Worm (Caenorhabditis elegans) whole organism, young adult: ENCODE results near the gene Y53C12A.7.
A peak's percentile ranks its signal among the peaks of the same experiment; 100 is the strongest.

Experiments used
- C17E4.6 ChIP-seq: fragments of 200-800 bp; sonication (Bioruptor generic); IDR thresholded peaks from 2 replicates; pipeline ENCODE4 v1.3.6; 2022; ENCODE audit warnings: missing genetic modification reagents, missing genetic modification characterization, missing compliant biosample characterization
- F10E7.11 ChIP-seq: sonication (generic microtip); optimal IDR thresholded peaks from 2 replicates; lab custom pipeline; 2017; ENCODE audit warnings: mild to moderate bottlenecking, missing genetic modification characterization, moderate library complexity, missing compliant biosample characterization
- F23B12.7 ChIP-seq: sonication (generic microtip); optimal IDR thresholded peaks from 2 replicates; lab custom pipeline; 2017; ENCODE audit warnings: missing genetic modification characterization, mild to moderate bottlenecking, missing compliant biosample characterization, antibody characterized with exemption, moderate library complexity; ENCODE audit not compliant: insufficient read depth
- F39B2.1 ChIP-seq: fragments of 200-800 bp; sonication (Bioruptor generic); IDR thresholded peaks from 2 replicates; pipeline ENCODE4 v1.3.6; 2022; ENCODE audit warnings: missing genetic modification reagents, missing genetic modification characterization, missing compliant biosample characterization
- F55B11.4 ChIP-seq: sonication (generic microtip); optimal IDR thresholded peaks from 2 replicates; lab custom pipeline; 2016; ENCODE audit warnings: missing compliant biosample characterization, missing genetic modification characterization, borderline replicate concordance; ENCODE audit not compliant: insufficient read depth
- K12H6.12 ChIP-seq: fragments of 200-800 bp; sonication (Bioruptor generic); optimal IDR thresholded peaks from 2 replicates; lab custom pipeline; 2018; ENCODE audit warnings: mild to moderate bottlenecking, missing genetic modification characterization, missing compliant biosample characterization
- Y95B8A.8 ChIP-seq: fragments of 200-800 bp; sonication (Bioruptor generic); IDR thresholded peaks from 2 replicates; pipeline ENCODE4 v1.3.6; 2022; ENCODE audit warnings: missing genetic modification reagents, missing genetic modification characterization, missing compliant biosample characterization
- ama-1 ChIP-seq, 3 experiments: fragments of 150-350 bp in 1 of 3; sonication (generic microtip) in 2 of 3; optimal IDR thresholded peaks; 2 replicates each; lab custom pipeline; 2014 to 2018; ENCODE audit warnings: missing biosample characterization in 2 of 3, missing genetic modification characterization in 2 of 3, missing genetic modification reagents in 2 of 3
- attf-6 ChIP-seq: fragments of 200-800 bp; sonication (Bioruptor generic); IDR thresholded peaks from 2 replicates; pipeline ENCODE4 v1.3.6; 2022; ENCODE audit warnings: missing genetic modification reagents, missing genetic modification characterization, missing compliant biosample characterization
- bed-1 ChIP-seq: fragments of 200-800 bp; sonication (Bioruptor generic); IDR thresholded peaks from 2 replicates; pipeline ENCODE4 v1.3.6; 2022; ENCODE audit warnings: missing genetic modification reagents, missing genetic modification characterization, missing compliant biosample characterization
- ccch-3 ChIP-seq: fragments of 200-800 bp; sonication (Bioruptor generic); optimal IDR thresholded peaks from 2 replicates; lab custom pipeline; 2018; ENCODE audit warnings: mild to moderate bottlenecking, missing genetic modification characterization, missing compliant biosample characterization
- cebp-2 ChIP-seq: fragments of 200-800 bp; sonication (Bioruptor generic); IDR thresholded peaks from 2 replicates; pipeline ENCODE4 v1.3.6; 2022; ENCODE audit warnings: missing genetic modification characterization, missing compliant biosample characterization
- ceh-40 ChIP-seq: fragments of 200-800 bp; sonication (Bioruptor generic); IDR thresholded peaks from 2 replicates; pipeline ENCODE4 v1.3.6; 2022; ENCODE audit warnings: missing genetic modification characterization, missing compliant biosample characterization
- ceh-58 ChIP-seq: fragments of 200-800 bp; sonication (Bioruptor generic); IDR thresholded peaks from 2 replicates; pipeline ENCODE4 v1.3.6; 2022; ENCODE audit warnings: missing genetic modification characterization, missing compliant biosample characterization
- die-1 ChIP-seq: sonication (generic microtip); optimal IDR thresholded peaks from 2 replicates; lab custom pipeline; 2016; ENCODE audit warnings: missing genotype, mild to moderate bottlenecking, missing genetic modification characterization, missing compliant biosample characterization
- dpff-1 ChIP-seq: sonication (generic microtip); optimal IDR thresholded peaks from 2 replicates; lab custom pipeline; 2017; ENCODE audit warnings: mild to moderate bottlenecking, missing genetic modification characterization, missing compliant biosample characterization
- egl-18 ChIP-seq: fragments of 200-800 bp; sonication (Bioruptor generic); IDR thresholded peaks from 2 replicates; pipeline ENCODE4 v1.3.6; 2022; ENCODE audit warnings: missing genetic modification reagents, missing genetic modification characterization, missing compliant biosample characterization
- gei-17 ChIP-seq: fragments of 200-800 bp; sonication (Bioruptor generic); optimal IDR thresholded peaks from 2 replicates; lab custom pipeline; 2018; ENCODE audit warnings: mild to moderate bottlenecking, missing genetic modification characterization, missing compliant biosample characterization
- hlh-26 ChIP-seq: fragments of 200-800 bp; sonication (Bioruptor generic); conservative IDR thresholded peaks from 2 replicates; pipeline ENCODE4 v1.3.6; 2022; ENCODE audit warnings: missing genetic modification reagents, missing genetic modification characterization, missing compliant biosample characterization
- hmg-1.2 ChIP-seq: fragments of 200-800 bp; sonication (Bioruptor generic); IDR thresholded peaks from 2 replicates; pipeline ENCODE4 v1.3.6; 2022; ENCODE audit warnings: missing genetic modification reagents, missing genetic modification characterization, missing compliant biosample characterization
- let-526 ChIP-seq: fragments of 200-800 bp; sonication (Bioruptor generic); IDR thresholded peaks from 2 replicates; pipeline ENCODE4 v1.3.6; 2022; ENCODE audit warnings: missing genetic modification reagents, missing genetic modification characterization, missing compliant biosample characterization
- let-607 ChIP-seq, 2 experiments: fragments of 200-800 bp in 1 of 2; sonication (Bioruptor generic) in 1 of 2; sonication (generic microtip) in 1 of 2; optimal IDR thresholded peaks; 2 replicates each; lab custom pipeline; 2016 to 2018; ENCODE audit warnings: mild to moderate bottlenecking in 2 of 2, missing compliant biosample characterization in 2 of 2, missing genetic modification characterization in 2 of 2, moderate library complexity in 2 of 2, missing genotype in 1 of 2
- lin-40 ChIP-seq: sonication (generic microtip); optimal IDR thresholded peaks from 2 replicates; lab custom pipeline; 2016; ENCODE audit warnings: missing genetic modification characterization, mild to moderate bottlenecking, missing compliant biosample characterization, missing genotype, missing genetic modification reagents
- madf-3 ChIP-seq: fragments of 200-800 bp; sonication (Bioruptor generic); IDR thresholded peaks from 2 replicates; pipeline ENCODE4 v1.3.6; 2022; ENCODE audit warnings: missing genetic modification reagents, missing genetic modification characterization, missing compliant biosample characterization
- madf-6 ChIP-seq: fragments of 200-800 bp; sonication (Bioruptor generic); IDR thresholded peaks from 2 replicates; pipeline ENCODE4 v1.3.6; 2022; ENCODE audit warnings: missing genetic modification reagents, missing genetic modification characterization, missing compliant biosample characterization
- madf-8 ChIP-seq: fragments of 200-800 bp; sonication (Bioruptor generic); conservative IDR thresholded peaks from 2 replicates; pipeline ENCODE4 v1.3.6; 2022; ENCODE audit warnings: missing genetic modification reagents, missing genetic modification characterization, missing compliant biosample characterization
- nfya-2 ChIP-seq: fragments of 200-800 bp; sonication (Bioruptor generic); IDR thresholded peaks from 2 replicates; pipeline ENCODE4 v1.3.6; 2022; ENCODE audit warnings: missing genetic modification reagents, missing genetic modification characterization, missing compliant biosample characterization
- nfyb-1 ChIP-seq: fragments of 200-800 bp; sonication (Bioruptor generic); IDR thresholded peaks from 2 replicates; pipeline ENCODE4 v1.3.6; 2022; ENCODE audit warnings: missing genetic modification reagents, missing genetic modification characterization, missing compliant biosample characterization
- nhr-80 ChIP-seq: sonication (generic microtip); optimal IDR thresholded peaks from 2 replicates; lab custom pipeline; 2016; ENCODE audit warnings: missing genetic modification characterization, missing compliant biosample characterization
- rec-8 ChIP-seq, 2 experiments: sonication (generic microtip); optimal IDR thresholded peaks; 2 replicates each; lab custom pipeline; 2016; ENCODE audit warnings: mild to moderate bottlenecking in 2 of 2, missing genetic modification characterization in 2 of 2, missing genetic modification reagents in 2 of 2, missing genotype in 2 of 2, missing biosample characterization in 1 of 2, missing compliant biosample characterization in 1 of 2, moderate library complexity in 1 of 2
- sea-2 ChIP-seq: fragments of 200-800 bp; sonication (Bioruptor generic); IDR thresholded peaks from 2 replicates; pipeline ENCODE4 v1.3.6; 2022; ENCODE audit warnings: missing genetic modification characterization, missing compliant biosample characterization
- somi-1 ChIP-seq: fragments of 200-800 bp; sonication (Bioruptor generic); optimal IDR thresholded peaks from 2 replicates; lab custom pipeline; 2018; ENCODE audit warnings: mild to moderate bottlenecking, missing genetic modification characterization, missing compliant biosample characterization
- xnd-1 ChIP-seq: sonication (generic microtip); optimal IDR thresholded peaks from 2 replicates; lab custom pipeline; 2016; ENCODE audit warnings: missing genotype, missing genetic modification reagents, missing genetic modification characterization, missing compliant biosample characterization

The Y53C12A.7 gene

DNA sequence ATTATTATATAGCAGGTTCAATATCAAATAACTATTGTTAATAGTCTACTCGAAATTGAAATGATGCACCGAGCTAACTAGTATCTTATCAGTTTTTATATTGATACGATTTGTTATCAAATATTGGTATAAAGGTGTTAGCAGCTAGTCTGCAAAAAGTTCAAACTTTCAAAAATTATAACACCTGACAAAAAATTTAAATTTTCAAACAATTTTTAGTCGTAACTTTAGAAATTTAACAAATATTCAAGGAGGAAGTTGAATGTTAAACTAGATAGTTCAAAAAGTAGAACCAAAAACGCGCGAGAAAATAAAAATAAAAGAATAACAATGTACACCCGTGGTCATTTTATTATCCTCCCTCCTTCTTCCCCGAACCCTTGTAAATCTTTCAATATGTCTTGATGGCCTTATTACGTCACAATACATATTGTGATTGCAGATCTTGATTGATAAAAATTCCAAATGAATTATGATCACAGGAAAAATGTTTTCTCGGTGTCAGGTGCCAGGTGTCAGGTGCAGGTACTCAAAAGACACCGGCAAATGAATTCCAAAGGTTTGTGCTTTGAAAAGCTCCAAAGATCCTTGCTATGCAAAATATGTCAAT, 44.7 kb upstream of the Y53C12A.7 start, which contains the start of gene ZK1307.1:
Gene ZK1307.1, minus strand, starts transcription at position 51 of the 610 bp plus-strand sequence.
- TF ChIP-seq ceh-58 (GFP tag; lab: Robert Waterston, UW) (no peak), F39B2.1 (GFP tag; lab: Robert Waterston, UW) (no peak), hlh-26 (GFP tag; lab: Robert Waterston, UW) (no peak)

DNA sequence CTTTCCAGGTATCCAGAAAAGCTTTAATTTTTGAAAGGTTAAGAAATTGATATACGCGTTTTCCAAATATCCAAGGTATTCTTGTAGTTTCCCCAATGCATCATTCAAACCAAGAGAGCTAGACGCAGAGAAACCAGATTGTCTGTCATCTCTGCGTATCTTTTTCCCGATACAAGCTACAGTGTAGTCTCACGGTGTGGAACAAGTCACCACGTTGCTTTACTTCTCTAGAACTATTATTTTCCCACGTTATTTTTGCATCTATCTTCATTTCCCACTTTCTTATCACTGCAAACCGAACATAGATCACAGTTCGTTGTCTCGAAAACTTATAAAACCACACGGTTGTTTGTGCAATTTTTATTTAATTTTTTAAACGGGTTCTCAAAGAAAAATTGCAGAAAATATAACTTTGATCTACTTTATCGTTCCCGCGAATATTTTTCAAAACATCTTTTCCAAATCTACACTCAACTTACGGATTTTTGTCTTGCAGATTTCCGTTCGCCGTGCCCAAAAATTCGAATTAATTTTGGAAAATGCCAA, 44.1 kb upstream of the Y53C12A.7 start, which contains the start of gene gstk-1:
Gene gstk-1, plus strand, starts transcription at position 496 of the 546 bp plus-strand sequence.
- no peak for TF ChIP-seq sea-2
- no peak for TF ChIP-seq cebp-2
- TF ChIP-seq hmg-1.2 = peak; percentile 26; the same call in 1 of the 2 replicates
- TF ChIP-seq xnd-1 (tag; lab: Kevin White, UChicago) = no peak
- peak; percentile 17 for TF ChIP-seq lin-40
- TF ChIP-seq ccch-3 (GFP tag; lab: Kevin White, UChicago) = no peak
- no peak for TF ChIP-seq F10E7.11 (tag; lab: Kevin White, UChicago)
- no peak for TF ChIP-seq nfya-2
- TF ChIP-seq gei-17 (GFP tag; lab: Kevin White, UChicago) = no peak
- TF ChIP-seq ama-1 (optimal IDR thresholded peaks at IDR 0.05; lab: Kevin White, UChicago) = no peak
- no peak for TF ChIP-seq ama-1 (GFP tag; optimal IDR thresholded peaks at IDR 0.05; lab: Kevin White, UChicago)
- TF ChIP-seq somi-1 = no peak
- no peak for TF ChIP-seq ceh-40
- no peak for TF ChIP-seq egl-18 (GFP tag; lab: Robert Waterston, UW)
- TF ChIP-seq rec-8 (tag; optimal IDR thresholded peaks at IDR 0.05; lab: Kevin White, UChicago) = no peak
- no peak for TF ChIP-seq Y95B8A.8
- no peak for TF ChIP-seq nfyb-1 (GFP tag; lab: Robert Waterston, UW)
- TF ChIP-seq madf-3 (GFP tag; lab: Robert Waterston, UW) = no peak
- no peak for TF ChIP-seq attf-6
- no peak for TF ChIP-seq bed-1 (GFP tag; lab: Robert Waterston, UW)
- TF ChIP-seq madf-6 (GFP tag; lab: Robert Waterston, UW) = no peak
- no peak for TF ChIP-seq let-607 (tag; optimal IDR thresholded peaks at IDR 0.05; lab: Kevin White, UChicago)
- no peak for TF ChIP-seq K12H6.12 (tag; lab: Kevin White, UChicago)
- TF ChIP-seq madf-8 (GFP tag; lab: Robert Waterston, UW) = no peak
- TF ChIP-seq F55B11.4 (tag; lab: Kevin White, UChicago) = no peak
- TF ChIP-seq nhr-80 (tag; lab: Kevin White, UChicago) = peak; percentile 53
- no peak for TF ChIP-seq F23B12.7 (tag; lab: Kevin White, UChicago)
- TF ChIP-seq C17E4.6 (GFP tag; lab: Robert Waterston, UW) = no peak
- TF ChIP-seq, all 124 proteins: peak for 3

DNA sequence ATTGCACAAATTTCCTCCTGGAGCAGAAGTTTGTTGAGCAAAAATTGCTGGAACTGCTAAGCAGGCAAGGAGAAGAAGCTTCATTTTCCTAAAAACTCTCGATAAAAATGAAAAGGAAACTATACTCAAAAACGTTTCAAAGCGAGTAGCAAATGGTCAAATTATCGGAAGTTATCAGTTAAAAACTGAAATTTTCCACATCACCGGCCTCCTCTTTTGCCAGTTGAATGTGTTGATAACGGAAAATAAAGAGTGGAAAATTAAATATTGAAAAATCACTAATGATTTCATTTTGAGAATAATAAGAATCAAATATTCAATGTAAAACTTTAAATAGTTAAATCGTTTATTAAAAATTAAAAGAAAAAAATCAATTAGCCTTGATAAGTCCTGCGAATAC, 41.4 kb upstream of the Y53C12A.7 start, which contains the start of gene ZK1320.2:
Gene ZK1320.2, minus strand, starts transcription at position 88 of the 400 bp plus-strand sequence.
- TF ChIP-seq nhr-80 (tag; lab: Kevin White, UChicago) (peak; percentile 48), let-607 (tag; optimal IDR thresholded peaks at IDR 0.05; lab: Kevin White, UChicago) (peak in 1 of 2 experiments; percentile 7), let-526 (GFP tag; lab: Robert Waterston, UW) (no peak), dpff-1 (tag; lab: Kevin White, UChicago) (no peak)

DNA sequence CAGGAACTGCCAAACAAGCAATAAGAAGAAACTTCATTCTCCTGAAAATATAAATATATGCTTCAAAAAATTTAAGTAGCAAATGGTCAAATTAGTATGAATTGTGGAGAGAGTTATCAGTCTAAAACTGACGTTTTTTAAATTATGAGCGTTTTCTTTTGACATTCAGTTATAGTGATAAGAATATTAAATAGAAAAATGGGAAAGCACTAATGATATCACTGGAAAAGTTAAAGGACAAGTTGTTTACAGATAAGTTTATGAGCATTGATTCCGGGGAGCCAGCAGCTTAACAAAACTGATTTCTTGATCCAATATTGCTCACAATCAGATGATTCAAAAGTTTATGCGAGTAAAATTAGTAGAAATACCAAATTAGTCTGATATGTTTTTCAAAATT, 40.0 kb upstream of the Y53C12A.7 start, which contains the start of gene ZK1320.3:
Gene ZK1320.3, minus strand, starts transcription at position 41 of the 400 bp plus-strand sequence.
- TF ChIP-seq nfya-2 = no peak
- no peak for TF ChIP-seq die-1 (tag; lab: Kevin White, UChicago)
- peak; percentile 56 for TF ChIP-seq nhr-80 (tag; lab: Kevin White, UChicago)
